Fruit fly (Drosophila melanogaster) whole organism, wandering third instar larva: ENCODE measurements around the gene inaF-D.

Experiments used
- Abd-B ChIP-seq: fragments of >200 bp; optimal IDR thresholded peaks from 2 replicates; lab custom pipeline; 2017; ENCODE audit warnings: missing biosample characterization, missing genetic modification characterization
- CG9705 ChIP-seq: fragments of 200-800 bp; sonication (Bioruptor generic); optimal IDR thresholded peaks from 2 replicates; lab custom pipeline; 2018; ENCODE audit warnings: missing biosample characterization, mild to moderate bottlenecking, missing genetic modification characterization
- CrebA ChIP-seq: fragments of 200-800 bp; sonication (Bioruptor generic); optimal IDR thresholded peaks from 2 replicates; lab custom pipeline; 2016; ENCODE audit warnings: missing biosample characterization, mild to moderate bottlenecking, missing genetic modification characterization, borderline replicate concordance
- Hr78 ChIP-seq: fragments of >200 bp; optimal IDR thresholded peaks from 2 replicates; lab custom pipeline; 2017; ENCODE audit warnings: missing biosample characterization, missing genetic modification characterization
- Myc ChIP-seq: fragments of >200 bp; optimal IDR thresholded peaks from 2 replicates; lab custom pipeline; 2017
- N ChIP-seq: fragments of >200 bp; optimal IDR thresholded peaks from 2 replicates; lab custom pipeline; 2018; ENCODE audit warnings: missing biosample characterization, missing external identifiers, missing genetic modification characterization
- Rel ChIP-seq, 2 experiments: fragments of 200-800 bp; sonication (Bioruptor generic) in 1 of 2; optimal IDR thresholded peaks; 2 replicates in 1 of 2; 3 replicates in 1 of 2; lab custom pipeline; 2016 to 2019; ENCODE audit warnings: mild to moderate bottlenecking in 2 of 2, missing biosample characterization in 2 of 2, missing genetic modification characterization in 2 of 2, moderate library complexity in 1 of 2
- br ChIP-seq: fragments of 200-800 bp; sonication (Bioruptor generic); optimal IDR thresholded peaks from 2 replicates; lab custom pipeline; 2016; ENCODE audit warnings: missing biosample characterization, missing genetic modification characterization
- dmrt93B ChIP-seq: fragments of 200-800 bp; sonication (Bioruptor generic); optimal IDR thresholded peaks from 2 replicates; lab custom pipeline; 2018; ENCODE audit warnings: missing biosample characterization, mild to moderate bottlenecking, missing genetic modification characterization
- foxo ChIP-seq, 2 experiments: fragments of 200-800 bp; sonication (Bioruptor generic); optimal IDR thresholded peaks; 2 replicates in 1 of 2; 3 replicates in 1 of 2; lab custom pipeline; 2016 to 2017; ENCODE audit warnings: missing biosample characterization in 2 of 2, missing genetic modification characterization in 2 of 2
- fru ChIP-seq: fragments of 200-800 bp; sonication (Bioruptor generic); optimal IDR thresholded peaks from 3 replicates; lab custom pipeline; 2016; ENCODE audit warnings: missing biosample characterization, mild to moderate bottlenecking, missing genetic modification characterization
- lola ChIP-seq: fragments of >200 bp; optimal IDR thresholded peaks from 2 replicates; lab custom pipeline; 2017; ENCODE audit warnings: missing biosample characterization, missing genetic modification characterization
- pan ChIP-seq: fragments of >200 bp; optimal IDR thresholded peaks from 2 replicates; lab custom pipeline; 2017
- tai ChIP-seq: sonication (Bioruptor generic); optimal IDR thresholded peaks from 2 replicates; lab custom pipeline; 2016; ENCODE audit warnings: missing biosample characterization, missing genetic modification characterization

DNA sequence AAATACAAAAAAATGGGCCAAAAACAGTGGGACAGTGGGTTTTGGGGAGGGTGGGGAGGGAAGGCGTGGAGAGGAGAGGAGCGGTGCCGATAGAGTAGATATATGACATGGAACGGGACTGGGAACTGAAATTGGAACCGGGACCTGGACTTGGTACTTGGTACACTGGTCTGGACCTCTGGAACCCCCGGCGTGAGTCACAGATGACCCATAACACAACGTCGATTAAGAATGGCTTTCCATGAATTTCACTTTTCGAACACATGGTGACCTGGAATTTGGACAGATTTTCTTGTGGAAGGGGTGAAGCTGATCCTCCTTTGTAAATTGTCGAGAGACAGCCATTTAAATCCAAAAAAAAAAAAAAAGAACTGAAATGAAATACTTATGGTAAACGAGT, 42.2 kb downstream of the inaF-D start:
- no peak for TF ChIP-seq fru (GFP tag; lab: Kevin White, UChicago)
- no peak for TF ChIP-seq lola (GFP tag; lab: Kevin White, UChicago)
- no peak for TF ChIP-seq tai (GFP tag; lab: Kevin White, UChicago)
- no peak for TF ChIP-seq dmrt93B
- TF ChIP-seq Rel (GFP tag; optimal IDR thresholded peaks at IDR 0.05; lab: Kevin White, UChicago) = no peak
- no peak for TF ChIP-seq Rel (tag; optimal IDR thresholded peaks at IDR 0.05; lab: Kevin White, UChicago)
- TF ChIP-seq CrebA (GFP tag; lab: Kevin White, UChicago) = no peak
- TF ChIP-seq foxo (GFP tag; optimal IDR thresholded peaks at IDR 0.05; lab: Kevin White, UChicago) = no peak
- TF ChIP-seq br = no peak
- TF ChIP-seq Abd-B (GFP tag; lab: Kevin White, UChicago) = no peak
- TF ChIP-seq Myc (lab: Kevin White, UChicago) = no peak
- TF ChIP-seq N (GFP tag; lab: Kevin White, UChicago) = no peak
- no peak for TF ChIP-seq pan (lab: Kevin White, UChicago)
- no peak for TF ChIP-seq Hr78
- TF ChIP-seq CG9705 (GFP tag; lab: Kevin White, UChicago) = no peak
